Worm (Caenorhabditis elegans): Measurements from ENCODE around the gene EEED8.15.

Gene EEED8.15

DNA sequence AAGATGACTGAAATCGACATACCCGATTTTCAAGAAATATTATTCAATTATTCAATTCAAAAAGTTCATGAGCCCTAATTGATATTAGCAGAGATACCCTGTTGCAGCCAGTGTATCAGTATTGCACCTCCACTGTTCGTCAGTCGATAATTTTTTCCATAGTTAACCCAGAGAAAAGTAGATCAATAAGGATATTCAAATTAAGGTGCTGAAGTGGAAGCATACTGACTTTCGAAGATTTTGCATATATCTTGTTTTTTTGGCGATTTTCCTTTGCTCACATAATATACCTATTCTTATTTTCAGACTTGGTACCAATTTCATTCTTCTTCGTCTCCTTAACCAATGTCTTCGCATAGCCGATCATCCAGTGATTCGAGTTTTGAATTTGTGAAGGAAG, at the start of gene EEED8.15:
Gene EEED8.15, plus strand, starts transcription at position 301 of the 400 bp plus-strand sequence.
- TF ChIP-seq W03F9.2 (tag; optimal IDR thresholded peaks at IDR 0.05) (no peak), him-1 (tag; optimal IDR thresholded peaks at IDR 0.05) (no peak), dao-5 (tag; optimal IDR thresholded peaks at IDR 0.05) (no peak)

DNA sequence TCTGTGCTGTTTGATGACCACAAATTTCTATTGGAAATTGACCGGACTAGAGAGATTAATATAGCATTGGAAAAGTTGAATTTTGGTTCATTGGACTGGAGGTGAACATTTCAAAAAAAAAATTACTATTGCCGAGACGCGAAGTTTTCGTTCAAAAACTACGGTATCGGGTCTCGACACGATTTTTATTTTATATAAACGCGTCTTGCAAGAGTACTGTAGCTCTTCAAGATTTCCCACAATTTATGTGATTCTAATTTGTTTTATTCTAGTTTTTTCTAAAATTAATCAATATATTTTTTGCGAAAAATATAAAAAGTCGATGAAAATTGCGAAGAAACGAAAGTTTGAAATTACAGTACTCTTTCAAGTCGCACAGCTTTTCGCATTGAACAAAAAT, 48.4 kb upstream of the EEED8.15 start, which contains the start of gene F09E5.12:
Gene F09E5.12, minus strand, starts transcription at position 101 of the 400 bp plus-strand sequence.
- TF ChIP-seq W03F9.2 (tag; optimal IDR thresholded peaks at IDR 0.05) (no peak), dao-5 (tag; optimal IDR thresholded peaks at IDR 0.05) (no peak), him-1 (tag; optimal IDR thresholded peaks at IDR 0.05) (no peak)

DNA sequence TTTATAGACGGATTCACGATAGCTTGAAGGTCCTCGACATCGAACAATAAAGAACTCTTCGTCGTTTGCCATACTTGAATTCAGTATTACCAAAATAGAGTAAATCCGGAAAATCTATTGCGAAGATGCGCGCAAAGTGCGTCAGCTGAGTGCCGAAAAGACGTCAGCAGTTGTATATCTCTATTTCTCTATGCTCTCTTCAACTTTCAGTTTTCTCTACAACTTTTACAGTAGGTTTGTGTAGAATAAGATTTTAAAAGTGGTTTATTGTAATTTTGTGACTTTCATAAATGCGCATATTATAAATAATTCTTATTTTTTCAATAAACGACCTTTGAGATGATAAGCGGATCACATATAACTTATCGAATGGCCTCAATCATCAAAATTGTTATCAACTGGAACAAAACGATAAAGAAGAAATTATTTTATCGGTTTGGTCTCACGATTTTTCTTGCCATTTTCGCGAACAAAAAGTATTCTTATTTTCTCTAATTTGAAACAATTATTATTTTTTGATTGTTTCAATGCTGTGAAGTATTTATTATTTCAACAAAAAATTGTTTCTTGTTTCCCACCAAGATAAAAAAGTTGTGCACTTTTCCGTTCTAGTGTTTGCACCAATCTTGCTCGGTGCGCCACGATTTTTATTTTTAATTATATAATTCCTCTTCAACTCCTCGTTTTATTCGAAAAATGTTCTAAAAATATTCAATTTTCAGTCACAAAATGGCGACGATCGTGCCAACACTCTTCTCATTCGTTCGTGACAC, 45.6 kb upstream of the EEED8.15 start, which contains the start of the genes agt-2 and F09E5.3:
Gene agt-2, minus strand, starts transcription at position 553 of the 773 bp plus-strand sequence.
Gene F09E5.3, plus strand, starts transcription at position 723 of the 773 bp plus-strand sequence.
- TF ChIP-seq W03F9.2 (tag; optimal IDR thresholded peaks at IDR 0.05) = peak; percentile 89
- no peak for TF ChIP-seq him-1 (tag; optimal IDR thresholded peaks at IDR 0.05)

ce11 chrII:5374967-5375366, 44.1 kb upstream of the EEED8.15 start, which contains the start of gene algn-2:
algn-2 (plus strand) TSS chrII:5375267.
- no peak for TF ChIP-seq W03F9.2 (tag; optimal IDR thresholded peaks at IDR 0.05)
- TF ChIP-seq dao-5 (tag; optimal IDR thresholded peaks at IDR 0.05) = no peak
- TF ChIP-seq him-1 (tag; optimal IDR thresholded peaks at IDR 0.05) = no peak

ce11 chrII:5377467-5378238, 41.4 kb upstream of the EEED8.15 start, which contains the start of gene prdx-2:
prdx-2 (plus strand) TSS chrII:5378195.
- TF ChIP-seq dao-5 (tag; optimal IDR thresholded peaks at IDR 0.05) = no peak
- no peak for TF ChIP-seq W03F9.2 (tag; optimal IDR thresholded peaks at IDR 0.05)
- no peak for TF ChIP-seq him-1 (tag; optimal IDR thresholded peaks at IDR 0.05)

DNA sequence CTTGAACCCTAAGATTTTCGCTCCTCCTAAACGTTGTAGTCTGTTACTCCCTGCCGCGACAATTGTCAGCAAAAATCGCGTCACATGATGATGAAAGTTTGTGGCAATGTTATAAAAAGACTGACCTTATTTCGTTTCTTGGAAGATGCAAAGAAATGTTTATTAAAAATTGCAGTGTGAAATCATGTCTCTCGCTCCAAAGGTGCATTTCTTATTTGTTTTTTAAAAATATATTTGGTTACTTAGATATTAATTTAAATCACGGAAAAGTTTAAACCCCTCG, 40.8 kb upstream of the EEED8.15 start:
- no peak for TF ChIP-seq dao-5 (tag; optimal IDR thresholded peaks at IDR 0.05)
- TF ChIP-seq him-1 (tag; optimal IDR thresholded peaks at IDR 0.05) = no peak
- TF ChIP-seq W03F9.2 (tag; optimal IDR thresholded peaks at IDR 0.05) = no peak

- TF ChIP-seq W03F9.2 (tag; optimal IDR thresholded peaks at IDR 0.05) = no peak
- no peak for TF ChIP-seq him-1 (tag; optimal IDR thresholded peaks at IDR 0.05)
- TF ChIP-seq dao-5 (tag; optimal IDR thresholded peaks at IDR 0.05) = no peak
Measured at ce11 chrII:5379614-5380077, 39.4 kb upstream of the EEED8.15 start, which contains the start of gene pkc-3. pkc-3 (plus strand) TSS chrII:5380027.

ce11 chrII:5384282-5384681, 34.7 kb upstream of the EEED8.15 start:
- TF ChIP-seq dao-5 (tag; optimal IDR thresholded peaks at IDR 0.05) (no peak), W03F9.2 (tag; optimal IDR thresholded peaks at IDR 0.05) (no peak), him-1 (tag; optimal IDR thresholded peaks at IDR 0.05) (no peak)

ce11 chrII:5387217-5387616, 31.8 kb upstream of the EEED8.15 start, which contains the start of gene ccpp-6:
ccpp-6 (minus strand) TSS chrII:5387317.
- TF ChIP-seq W03F9.2 (tag; optimal IDR thresholded peaks at IDR 0.05) (no peak), him-1 (tag; optimal IDR thresholded peaks at IDR 0.05) (no peak), dao-5 (tag; optimal IDR thresholded peaks at IDR 0.05) (no peak)

DNA sequence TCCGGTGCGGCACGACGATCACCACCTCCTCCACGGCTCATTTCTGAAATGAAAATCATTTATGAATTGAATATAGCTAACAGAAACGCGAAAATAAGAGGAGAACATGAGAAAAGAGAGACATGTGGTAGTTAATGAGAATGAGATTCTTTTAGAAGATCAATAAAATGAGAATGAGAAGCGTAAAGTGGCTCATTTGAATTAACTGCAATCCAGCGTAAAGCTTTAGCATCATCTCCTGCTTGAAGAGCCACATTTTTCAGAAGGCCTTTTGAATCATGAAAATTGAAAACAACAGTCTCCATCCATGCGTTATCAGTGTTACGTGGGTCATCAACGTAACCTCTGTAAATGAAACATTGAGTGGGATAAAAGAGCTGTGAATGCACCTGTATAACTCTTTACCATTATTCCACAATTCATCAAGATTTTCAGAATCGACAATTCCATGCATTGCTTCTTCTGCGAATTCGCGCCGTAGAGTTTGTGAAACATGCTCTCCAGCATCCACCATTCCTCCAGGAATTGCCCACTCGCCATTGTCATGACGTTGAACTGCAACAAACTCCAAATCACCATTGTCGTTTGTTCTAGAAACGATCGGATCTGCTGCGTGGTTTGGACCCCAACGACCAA, 30.1 kb upstream of the EEED8.15 start, which contains the start of gene rsp-4:
Gene rsp-4, minus strand, starts transcription at position 51 of the 636 bp plus-strand sequence.
- TF ChIP-seq W03F9.2 (tag; optimal IDR thresholded peaks at IDR 0.05) (no peak), him-1 (tag; optimal IDR thresholded peaks at IDR 0.05) (no peak), dao-5 (tag; optimal IDR thresholded peaks at IDR 0.05) (no peak)

- TF ChIP-seq him-1 (tag; optimal IDR thresholded peaks at IDR 0.05) (peak; percentile 24), dao-5 (tag; optimal IDR thresholded peaks at IDR 0.05) (no peak), W03F9.2 (tag; optimal IDR thresholded peaks at IDR 0.05) (peak; percentile 72)
Measured at ce11 chrII:5389831-5390323, 29.2 kb upstream of the EEED8.15 start, which contains the start of gene ndx-6. ndx-6 (minus strand) TSS chrII:5389881.

DNA sequence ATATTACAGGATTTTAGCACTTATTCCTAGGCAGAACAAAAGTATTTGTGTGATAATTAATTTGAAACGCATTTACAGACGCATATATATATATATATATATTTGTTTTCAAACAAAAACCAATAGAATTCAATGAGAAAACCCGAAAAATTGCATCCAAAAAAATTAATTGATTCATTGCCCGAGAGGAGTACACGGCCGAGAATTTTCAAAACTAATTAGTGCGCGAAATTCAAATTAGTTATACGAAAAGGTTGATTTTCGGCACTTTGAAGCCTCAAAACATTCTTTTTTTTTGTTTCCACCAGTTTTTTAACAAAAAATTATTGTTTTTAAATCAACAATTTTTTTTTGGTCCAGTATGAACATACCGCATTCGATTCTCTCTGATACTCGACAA, 27.6 kb upstream of the EEED8.15 start:
- no peak for TF ChIP-seq W03F9.2 (tag; optimal IDR thresholded peaks at IDR 0.05)
- TF ChIP-seq him-1 (tag; optimal IDR thresholded peaks at IDR 0.05) = no peak
- TF ChIP-seq dao-5 (tag; optimal IDR thresholded peaks at IDR 0.05) = no peak

- no peak for TF ChIP-seq him-1 (tag; optimal IDR thresholded peaks at IDR 0.05)
- no peak for TF ChIP-seq dao-5 (tag; optimal IDR thresholded peaks at IDR 0.05)
- TF ChIP-seq W03F9.2 (tag; optimal IDR thresholded peaks at IDR 0.05) = no peak
Measured at ce11 chrII:5393090-5393489, 25.9 kb upstream of the EEED8.15 start, which contains the start of gene brap-2. brap-2 (minus strand) TSS chrII:5393190.
